Fruit fly (Drosophila melanogaster) whole organism, embryonic: ENCODE measurements around the gene scpr-C.

Experiments
- BtbVII ChIP-seq: fragments of 200-800 bp; sonication (Bioruptor generic); optimal IDR thresholded peaks from 3 replicates; lab custom pipeline; 2017; ENCODE audit warnings: missing biosample characterization, mild to moderate bottlenecking, missing genetic modification characterization
- Bteb2 ChIP-seq: fragments of 200-800 bp; sonication (Bioruptor generic); optimal IDR thresholded peaks from 2 replicates; lab custom pipeline; 2016; ENCODE audit warnings: missing biosample characterization, missing genetic modification characterization
- CG10543 ChIP-seq: fragments of 200-800 bp; sonication (Bioruptor generic); optimal IDR thresholded peaks from 3 replicates; lab custom pipeline; 2017; ENCODE audit warnings: missing biosample characterization, mild to moderate bottlenecking, missing genetic modification characterization, moderate library complexity
- CG11247 ChIP-seq: fragments of 200-800 bp; sonication (Bioruptor generic); IDR thresholded peaks from 2 replicates; pipeline ENCODE4 v1.3.6; 2022; ENCODE audit warnings: missing biosample characterization, missing genetic modification characterization
- CG12769 ChIP-seq: fragments of 200-800 bp; sonication (Bioruptor generic); optimal IDR thresholded peaks from 2 replicates; lab custom pipeline; 2019; ENCODE audit warnings: missing biosample characterization, mild to moderate bottlenecking, missing genetic modification characterization, moderate library complexity
- CG17385 ChIP-seq: fragments of 200-800 bp; sonication (Bioruptor generic); optimal IDR thresholded peaks from 3 replicates; lab custom pipeline; 2018; ENCODE audit warnings: missing biosample characterization, mild to moderate bottlenecking, missing genetic modification characterization
- CG17568 ChIP-seq: fragments of 200-800 bp; sonication (Bioruptor generic); optimal IDR thresholded peaks from 2 replicates; lab custom pipeline; 2018; ENCODE audit warnings: missing biosample characterization, mild to moderate bottlenecking, missing genetic modification characterization, moderate library complexity
- CG30403 ChIP-seq: fragments of 200-800 bp; sonication (Bioruptor generic); optimal IDR thresholded peaks from 3 replicates; lab custom pipeline; 2016; ENCODE audit warnings: missing biosample characterization, missing genetic modification characterization
- CG31224 ChIP-seq: fragments of 200-800 bp; sonication (Bioruptor generic); IDR thresholded peaks from 2 replicates; pipeline ENCODE4 v1.3.6; 2022; ENCODE audit warnings: missing biosample characterization, missing genetic modification characterization
- CG34376 ChIP-seq: fragments of 200-800 bp; sonication (Bioruptor generic); optimal IDR thresholded peaks from 2 replicates; lab custom pipeline; 2018; ENCODE audit warnings: missing biosample characterization, mild to moderate bottlenecking, missing genetic modification characterization
- CG5245 ChIP-seq: fragments of 200-800 bp; sonication (Bioruptor generic); optimal IDR thresholded peaks from 3 replicates; lab custom pipeline; 2016; ENCODE audit warnings: missing biosample characterization, missing genetic modification characterization
- CG6765 ChIP-seq: fragments of 200-800 bp; sonication (Bioruptor generic); optimal IDR thresholded peaks from 3 replicates; lab custom pipeline; 2017; ENCODE audit warnings: missing biosample characterization, mild to moderate bottlenecking, missing genetic modification characterization
- CG7745 ChIP-seq: fragments of 200-800 bp; sonication (Bioruptor generic); optimal IDR thresholded peaks from 2 replicates; lab custom pipeline; 2018; ENCODE audit warnings: missing biosample characterization, mild to moderate bottlenecking, missing genetic modification characterization, moderate library complexity
- Deaf1 ChIP-seq: fragments of 200-800 bp; optimal IDR thresholded peaks from 3 replicates; lab custom pipeline; 2019; ENCODE audit warnings: missing biosample characterization, mild to moderate bottlenecking, missing genetic modification characterization, moderate library complexity
- Ets65A ChIP-seq: fragments of 200-800 bp; sonication (Bioruptor generic); peaks from one replicate; lab custom pipeline; 2016; ENCODE audit warnings: missing biosample characterization, missing genetic modification characterization
- GATAe ChIP-seq: fragments of 200-800 bp; sonication (Bioruptor generic); conservative IDR thresholded peaks from 2 replicates; pipeline ENCODE4 v1.3.6; 2022; ENCODE audit warnings: missing biosample characterization, missing genetic modification characterization
- HLH3B ChIP-seq: fragments of 200-800 bp; sonication (Bioruptor generic); IDR thresholded peaks from 2 replicates; pipeline ENCODE4 v1.3.6; 2022; ENCODE audit warnings: missing biosample characterization, missing genetic modification characterization
- Hey ChIP-seq: fragments of 200-800 bp; sonication (Bioruptor generic); optimal IDR thresholded peaks from 3 replicates; lab custom pipeline; 2018; ENCODE audit warnings: missing biosample characterization, mild to moderate bottlenecking, missing genetic modification characterization
- Hr78 ChIP-seq, 2 experiments: fragments of 200-800 bp in 1 of 2; fragments of >200 bp in 1 of 2; sonication (Bioruptor generic) in 1 of 2; optimal IDR thresholded peaks; 2 replicates each; lab custom pipeline; 2017 to 2019; ENCODE audit warnings: missing biosample characterization in 2 of 2, missing genetic modification characterization in 2 of 2, mild to moderate bottlenecking in 1 of 2, moderate library complexity in 1 of 2
- Med ChIP-seq: fragments of 200-800 bp; sonication (Bioruptor generic); peaks from one replicate; lab custom pipeline; 2016; ENCODE audit warnings: missing biosample characterization, missing genetic modification characterization, mild to moderate bottlenecking, inconsistent platforms, moderate library complexity
- Pdp1 ChIP-seq, 2 experiments: fragments of 200-800 bp; sonication (Bioruptor generic); optimal IDR thresholded peaks; 3 replicates each; lab custom pipeline; 2016; ENCODE audit warnings: missing biosample characterization in 2 of 2, missing genetic modification characterization in 2 of 2, mild to moderate bottlenecking in 1 of 2, moderate library complexity in 1 of 2
- Usf ChIP-seq: fragments of 200-800 bp; sonication (Bioruptor generic); optimal IDR thresholded peaks from 2 replicates; lab custom pipeline; 2017; ENCODE audit warnings: missing genotype, missing biosample characterization, missing genetic modification characterization
- amos ChIP-seq: fragments of 200-800 bp; sonication (Bioruptor generic); IDR thresholded peaks from 2 replicates; pipeline ENCODE4 v1.3.6; 2022; ENCODE audit warnings: missing biosample characterization, missing genetic modification characterization; ENCODE audit not compliant: partially characterized antibody
- ash1 ChIP-seq: fragments of 200-800 bp; sonication (Bioruptor generic); optimal IDR thresholded peaks from 2 replicates; lab custom pipeline; 2018; ENCODE audit warnings: missing biosample characterization, mild to moderate bottlenecking, missing genetic modification characterization
- cwo ChIP-seq: fragments of 200-800 bp; sonication (Bioruptor generic); optimal IDR thresholded peaks from 3 replicates; lab custom pipeline; 2017; ENCODE audit warnings: missing biosample characterization, missing genetic modification characterization, mild to moderate bottlenecking, moderate library complexity, missing genetic modification reagents
- exex ChIP-seq: fragments of 200-800 bp; sonication (Bioruptor generic); optimal IDR thresholded peaks from 4 replicates; lab custom pipeline; 2018; ENCODE audit warnings: missing biosample characterization, mild to moderate bottlenecking, missing genetic modification characterization, moderate library complexity
- gem ChIP-seq: fragments of 200-800 bp; sonication (Bioruptor generic); optimal IDR thresholded peaks from 2 replicates; lab custom pipeline; 2019; ENCODE audit warnings: missing biosample characterization, mild to moderate bottlenecking, missing genetic modification characterization, moderate library complexity
- grn ChIP-seq: fragments of 200-800 bp; sonication (Bioruptor generic); optimal IDR thresholded peaks from 3 replicates; lab custom pipeline; 2017; ENCODE audit warnings: missing biosample characterization, missing genetic modification characterization
- knrl ChIP-seq: fragments of 200-800 bp; sonication (Bioruptor generic); IDR thresholded peaks from 3 replicates; pipeline ENCODE4 v1.3.6; 2022; ENCODE audit warnings: missing biosample characterization, missing genetic modification characterization; ENCODE audit not compliant: partially characterized antibody
- lab ChIP-seq: fragments of 200-800 bp; sonication (Bioruptor generic); optimal IDR thresholded peaks from 3 replicates; lab custom pipeline; 2017; ENCODE audit warnings: missing biosample characterization, missing genetic modification characterization, mild to moderate bottlenecking, moderate library complexity, missing genetic modification reagents
- mirr ChIP-seq: fragments of 200-800 bp; sonication (Bioruptor generic); optimal IDR thresholded peaks from 3 replicates; lab custom pipeline; 2018; ENCODE audit warnings: missing biosample characterization, mild to moderate bottlenecking, missing genetic modification characterization
- salm ChIP-seq: fragments of 200-800 bp; sonication (Bioruptor generic); optimal IDR thresholded peaks from 2 replicates; lab custom pipeline; 2018; ENCODE audit warnings: missing biosample characterization, mild to moderate bottlenecking, missing genetic modification characterization
- sd ChIP-seq: fragments of 200-800 bp; sonication (Bioruptor generic); optimal IDR thresholded peaks from 3 replicates; lab custom pipeline; 2018; ENCODE audit warnings: missing biosample characterization, mild to moderate bottlenecking, missing genetic modification characterization, moderate library complexity
- sob ChIP-seq: fragments of 200-800 bp; sonication (Bioruptor generic); IDR thresholded peaks from 2 replicates; pipeline ENCODE4 v1.3.6; 2022; ENCODE audit warnings: missing biosample characterization, missing genetic modification characterization
- sug ChIP-seq: fragments of 200-800 bp; optimal IDR thresholded peaks from 2 replicates; lab custom pipeline; 2019; ENCODE audit warnings: missing biosample characterization, mild to moderate bottlenecking, missing genetic modification characterization, moderate library complexity
- vnd ChIP-seq: fragments of 200-800 bp; sonication (Bioruptor generic); IDR thresholded peaks from 3 replicates; pipeline ENCODE4 v1.3.6; 2022; ENCODE audit warnings: missing biosample characterization, missing genetic modification characterization; ENCODE audit not compliant: partially characterized antibody

scpr-C gene

dm6 chr3R:11199227-11199835 is 26.0 kb upstream of the scpr-C start:
- peak; percentile 86 for TF ChIP-seq cwo (GFP tag; lab: Kevin White, UChicago)
- no peak for TF ChIP-seq knrl (GFP tag; lab: Robert Waterston, UW)
- peak; percentile 11 for TF ChIP-seq salm (tag; lab: Kevin White, UChicago)
- peak in 1 of 2 experiments; percentile 59 for TF ChIP-seq Hr78 (GFP tag; optimal IDR thresholded peaks at IDR 0.05; lab: Kevin White, UChicago)
- no peak for TF ChIP-seq CG17568 (GFP tag; lab: Kevin White, UChicago)
- TF ChIP-seq HLH3B (GFP tag; lab: Robert Waterston, UW): no peak
- TF ChIP-seq Bteb2 (GFP tag; lab: Kevin White, UChicago): no peak
- peak; percentile 50 for TF ChIP-seq Med (GFP tag; lab: Kevin White, UChicago)
- TF ChIP-seq gem (tag; lab: Kevin White, UChicago): peak; percentile 41
- TF ChIP-seq mirr: peak; percentile 86
- TF ChIP-seq CG10543: peak; percentile 24
- TF ChIP-seq Pdp1 (GFP tag; optimal IDR thresholded peaks at IDR 0.05; lab: Kevin White, UChicago): peak in 1 of 2 experiments; percentile 84
- peak; percentile 64 for TF ChIP-seq CG34376 (GFP tag; lab: Kevin White, UChicago)
- peak; percentile 6 for TF ChIP-seq CG12769 (tag; lab: Kevin White, UChicago)
- 0 out of 2 replicates have a peak, but pooled peaks have one; percentile 29 for TF ChIP-seq CG11247 (GFP tag; lab: Robert Waterston, UW)
- TF ChIP-seq CG31224 (GFP tag; lab: Robert Waterston, UW): peak; percentile 74
- TF ChIP-seq CG30403: no peak
- TF ChIP-seq BtbVII (GFP tag; lab: Kevin White, UChicago): peak; percentile 32
- no peak for TF ChIP-seq ash1 (GFP tag; lab: Kevin White, UChicago)
- no peak for TF ChIP-seq Usf (GFP tag; lab: Kevin White, UChicago)
- TF ChIP-seq Ets65A: peak; percentile 25
- TF ChIP-seq Hey: peak; percentile 83
- peak; percentile 23 for TF ChIP-seq Deaf1 (tag; lab: Kevin White, UChicago)
- TF ChIP-seq lab (GFP tag; lab: Kevin White, UChicago): no peak
- peak; percentile 97 for TF ChIP-seq sug (tag; lab: Kevin White, UChicago)
- peak; percentile 29 for TF ChIP-seq CG7745 (tag; lab: Kevin White, UChicago)
- TF ChIP-seq grn (GFP tag; lab: Kevin White, UChicago): peak; percentile 87
- TF ChIP-seq CG5245 (GFP tag; lab: Kevin White, UChicago): no peak
- no peak for TF ChIP-seq amos (GFP tag; lab: Robert Waterston, UW)
- TF ChIP-seq CG17385 (GFP tag; lab: Kevin White, UChicago): no peak
- TF ChIP-seq GATAe (GFP tag; lab: Robert Waterston, UW): peak; percentile 21; the same call in 1 of the 2 replicates
- TF ChIP-seq vnd (GFP tag; lab: Robert Waterston, UW): 0 out of 3 replicates have a peak, but pooled peaks have one; percentile 31
- TF ChIP-seq CG6765: peak; percentile 12
- TF ChIP-seq sd (tag; lab: Kevin White, UChicago): peak; percentile 82
- 0 out of 2 replicates have a peak, but pooled peaks have one; percentile 9 for TF ChIP-seq sob (GFP tag; lab: Robert Waterston, UW)
- TF ChIP-seq exex (tag; lab: Kevin White, UChicago): peak; percentile 98
- TF ChIP-seq, all 482 proteins: peak for 25
